Fruit fly (Drosophila melanogaster): ENCODE measurements around the gene CG32686.

The CG32686 gene

dm6 chrX:10386810-10387340, 11.8 kb upstream of the CG32686 start:
- TF ChIP-seq CG13204 (GFP tag; optimal IDR thresholded peaks at IDR 0.05) (no peak), Ets98B (GFP tag; IDR thresholded peaks at IDR 0.05) (0 out of 2 replicates have a peak, but pooled peaks have one; percentile 12)

dm6 chrX:10386183-10386582, 11.1 kb upstream of the CG32686 start:
- TF ChIP-seq CG17806 (tag; optimal IDR thresholded peaks at IDR 0.05): no peak
- no peak for TF ChIP-seq CG9948 (tag; optimal IDR thresholded peaks at IDR 0.05)
- TF ChIP-seq Snoo (tag; optimal IDR thresholded peaks at IDR 0.05): no peak
- no peak for TF ChIP-seq EcR (GFP tag; optimal IDR thresholded peaks at IDR 0.05)
- TF ChIP-seq D1 (tag; optimal IDR thresholded peaks at IDR 0.05): no peak
- no peak for TF ChIP-seq fd96Ca (GFP tag; IDR thresholded peaks at IDR 0.05)
- no peak for TF ChIP-seq CG8301 (tag; optimal IDR thresholded peaks at IDR 0.05)
- no peak for TF ChIP-seq rn (GFP tag; IDR thresholded peaks at IDR 0.05)
- no peak for TF ChIP-seq CG32121 (GFP tag; IDR thresholded peaks at IDR 0.05)
- TF ChIP-seq Pif1B (GFP tag; optimal IDR thresholded peaks at IDR 0.05): no peak
- no peak for TF ChIP-seq CG14655 (GFP tag; optimal IDR thresholded peaks at IDR 0.05)
- no peak for TF ChIP-seq CG15710 (tag; optimal IDR thresholded peaks at IDR 0.05)
- TF ChIP-seq Ets98B (GFP tag; IDR thresholded peaks at IDR 0.05): no peak
- no peak for TF ChIP-seq gl (tag; optimal IDR thresholded peaks at IDR 0.05)

dm6 chrX:10385757-10386156, 10.6 kb upstream of the CG32686 start, which contains the start of the genes Psf3 and flw:
Gene Psf3 (minus strand): TSS chrX:10385861.
Gene flw (plus strand): TSS chrX:10385960.
- TF ChIP-seq fd96Ca (GFP tag; IDR thresholded peaks at IDR 0.05) (no peak; the same call in 2 of the 3 replicates), CG9948 (tag; optimal IDR thresholded peaks at IDR 0.05) (no peak), CG32121 (GFP tag; IDR thresholded peaks at IDR 0.05) (0 out of 2 replicates have a peak, but pooled peaks have one; percentile 11), CG12605 (GFP tag; IDR thresholded peaks at IDR 0.05) (0 out of 2 replicates have a peak, but pooled peaks have one; percentile 29), Pif1B (GFP tag; optimal IDR thresholded peaks at IDR 0.05) (peak; percentile 29), CG4496 (GFP tag; IDR thresholded peaks at IDR 0.05) (0 out of 3 replicates have a peak, but pooled peaks have one; percentile 7)

dm6 chrX:10384947-10385346, 9.8 kb upstream of the CG32686 start:
- TF ChIP-seq Ets98B (GFP tag; IDR thresholded peaks at IDR 0.05): no peak
- no peak for TF ChIP-seq D1 (tag; optimal IDR thresholded peaks at IDR 0.05)
- TF ChIP-seq CG8159 (tag; optimal IDR thresholded peaks at IDR 0.05): no peak
- no peak for TF ChIP-seq Pif1B (GFP tag; optimal IDR thresholded peaks at IDR 0.05)
- TF ChIP-seq rn (GFP tag; IDR thresholded peaks at IDR 0.05): no peak
- TF ChIP-seq CG32121 (GFP tag; IDR thresholded peaks at IDR 0.05): no peak
- no peak for TF ChIP-seq CG14655 (GFP tag; optimal IDR thresholded peaks at IDR 0.05)
- TF ChIP-seq gl (tag; optimal IDR thresholded peaks at IDR 0.05): no peak
- no peak for TF ChIP-seq CG4496 (GFP tag; IDR thresholded peaks at IDR 0.05)
- TF ChIP-seq CG9948 (tag; optimal IDR thresholded peaks at IDR 0.05): no peak

dm6 chrX:10381252-10381651, 6.1 kb upstream of the CG32686 start, which contains the start of gene CG32681:
Gene CG32681 (minus strand): TSS chrX:10381352.
- TF ChIP-seq rn (GFP tag; IDR thresholded peaks at IDR 0.05): no peak
- TF ChIP-seq CG12605 (GFP tag; IDR thresholded peaks at IDR 0.05): no peak
- TF ChIP-seq CG17806 (tag; optimal IDR thresholded peaks at IDR 0.05): no peak
- TF ChIP-seq CG9948 (tag; optimal IDR thresholded peaks at IDR 0.05): no peak
- TF ChIP-seq Pif1B (GFP tag; optimal IDR thresholded peaks at IDR 0.05): no peak
- TF ChIP-seq Ets98B (GFP tag; IDR thresholded peaks at IDR 0.05): no peak
- no peak for TF ChIP-seq Snoo (tag; optimal IDR thresholded peaks at IDR 0.05)
- TF ChIP-seq CG32121 (GFP tag; IDR thresholded peaks at IDR 0.05): no peak
- TF ChIP-seq EcR (GFP tag; optimal IDR thresholded peaks at IDR 0.05): no peak
- TF ChIP-seq CG8301 (tag; optimal IDR thresholded peaks at IDR 0.05): no peak
- no peak for TF ChIP-seq CG34367 (tag; optimal IDR thresholded peaks at IDR 0.05)
- no peak for TF ChIP-seq CG10348 (GFP tag; IDR thresholded peaks at IDR 0.05)
- no peak for TF ChIP-seq fd96Ca (GFP tag; IDR thresholded peaks at IDR 0.05)

dm6 chrX:10370201-10371038, 4.7 kb downstream of the CG32686 start:
- no peak for TF ChIP-seq CG17806 (tag; optimal IDR thresholded peaks at IDR 0.05)
- 0 out of 2 replicates have a peak, but pooled peaks have one; percentile 8 for TF ChIP-seq Ets98B (GFP tag; IDR thresholded peaks at IDR 0.05)
- no peak for TF ChIP-seq CG12605 (GFP tag; IDR thresholded peaks at IDR 0.05)
- TF ChIP-seq EcR (GFP tag; optimal IDR thresholded peaks at IDR 0.05): peak; percentile 68

dm6 chrX:10369763-10370162, 5.4 kb downstream of the CG32686 start:
- TF ChIP-seq CG17806 (tag; optimal IDR thresholded peaks at IDR 0.05): no peak
- no peak for TF ChIP-seq CG14655 (GFP tag; optimal IDR thresholded peaks at IDR 0.05)
- TF ChIP-seq gl (tag; optimal IDR thresholded peaks at IDR 0.05): no peak
- TF ChIP-seq Pif1B (GFP tag; optimal IDR thresholded peaks at IDR 0.05): no peak
- no peak for TF ChIP-seq Snoo (tag; optimal IDR thresholded peaks at IDR 0.05)
- TF ChIP-seq D1 (tag; optimal IDR thresholded peaks at IDR 0.05): no peak
- no peak for TF ChIP-seq CG4496 (GFP tag; IDR thresholded peaks at IDR 0.05)
- no peak for TF ChIP-seq CG12605 (GFP tag; IDR thresholded peaks at IDR 0.05)
- no peak for TF ChIP-seq CG8159 (tag; optimal IDR thresholded peaks at IDR 0.05)
- no peak for TF ChIP-seq CG34367 (tag; optimal IDR thresholded peaks at IDR 0.05)
- TF ChIP-seq CG8301 (tag; optimal IDR thresholded peaks at IDR 0.05): no peak
- no peak for TF ChIP-seq EcR (GFP tag; optimal IDR thresholded peaks at IDR 0.05)
- TF ChIP-seq CG32121 (GFP tag; IDR thresholded peaks at IDR 0.05): no peak
- no peak for TF ChIP-seq CG15710 (tag; optimal IDR thresholded peaks at IDR 0.05)

Measured in whole organism, pupa.